Fruit fly (Drosophila melanogaster) whole organism, embryonic: ENCODE data around the gene Cul5.

ENCODE experiments used
- Blimp-1 ChIP-seq: fragments of 200-800 bp; sonication (Bioruptor generic); optimal IDR thresholded peaks from 3 replicates; lab custom pipeline; 2018; ENCODE audit warnings: missing biosample characterization, missing genetic modification characterization, mild to moderate bottlenecking, moderate library complexity, missing genetic modification reagents
- CG10654 ChIP-seq: fragments of 200-800 bp; sonication (Bioruptor generic); optimal IDR thresholded peaks from 2 replicates; lab custom pipeline; 2016; ENCODE audit warnings: missing biosample characterization, missing genetic modification characterization
- CG10979 ChIP-seq: fragments of 200-800 bp; sonication (Bioruptor generic); optimal IDR thresholded peaks from 2 replicates; lab custom pipeline; 2018; ENCODE audit warnings: missing biosample characterization, mild to moderate bottlenecking, missing genetic modification characterization, moderate library complexity
- CG12942 ChIP-seq: fragments of 200-800 bp; sonication (Bioruptor generic); optimal IDR thresholded peaks from 3 replicates; lab custom pipeline; 2016; ENCODE audit warnings: missing biosample characterization, missing genetic modification characterization
- CG14014 ChIP-seq: fragments of 200-800 bp; sonication (Bioruptor generic); IDR thresholded peaks from 2 replicates; pipeline ENCODE4 v1.3.6; 2022; ENCODE audit warnings: missing biosample characterization, missing genetic modification characterization
- CG14710 ChIP-seq: fragments of 200-800 bp; sonication (Bioruptor generic); optimal IDR thresholded peaks from 3 replicates; lab custom pipeline; 2019; ENCODE audit warnings: missing biosample characterization, mild to moderate bottlenecking, missing genetic modification characterization, moderate library complexity
- CG15011 ChIP-seq: fragments of 200-800 bp; sonication (Bioruptor generic); optimal IDR thresholded peaks from 3 replicates; lab custom pipeline; 2018; ENCODE audit warnings: missing biosample characterization, mild to moderate bottlenecking, missing genetic modification characterization
- CG18011 ChIP-seq: fragments of 200-800 bp; sonication (Bioruptor generic); optimal IDR thresholded peaks from 2 replicates; lab custom pipeline; 2017; ENCODE audit warnings: missing biosample characterization, missing genetic modification characterization, mild to moderate bottlenecking, moderate library complexity, missing genotype
- CG18262 ChIP-seq: fragments of 200-800 bp; optimal IDR thresholded peaks from 3 replicates; lab custom pipeline; 2019; ENCODE audit warnings: missing biosample characterization, mild to moderate bottlenecking, missing genetic modification characterization, moderate library complexity
- CG1832 ChIP-seq: fragments of 200-800 bp; sonication (Bioruptor generic); optimal IDR thresholded peaks from 2 replicates; lab custom pipeline; 2017; ENCODE audit warnings: missing biosample characterization, mild to moderate bottlenecking, missing genetic modification characterization, inconsistent platforms
- CG18599 ChIP-seq: fragments of 200-800 bp; sonication (Bioruptor generic); optimal IDR thresholded peaks from 3 replicates; lab custom pipeline; 2017; ENCODE audit warnings: missing biosample characterization, missing genetic modification characterization, mild to moderate bottlenecking, moderate library complexity, missing genetic modification reagents
- CG2120 ChIP-seq: fragments of 200-800 bp; sonication (Bioruptor generic); optimal IDR thresholded peaks from 3 replicates; lab custom pipeline; 2016; ENCODE audit warnings: missing biosample characterization, missing genetic modification characterization
- CG30020 ChIP-seq: fragments of 200-800 bp; optimal IDR thresholded peaks from 2 replicates; lab custom pipeline; 2019; ENCODE audit warnings: missing biosample characterization, mild to moderate bottlenecking, missing genetic modification characterization, moderate library complexity
- CG31365 ChIP-seq: fragments of 200-800 bp; sonication (Bioruptor generic); optimal IDR thresholded peaks from 2 replicates; lab custom pipeline; 2018; ENCODE audit warnings: missing biosample characterization, mild to moderate bottlenecking, missing genetic modification characterization
- CG4360 ChIP-seq: fragments of 200-800 bp; sonication (Bioruptor generic); IDR thresholded peaks from 2 replicates; pipeline ENCODE4 v1.3.6; 2022; ENCODE audit warnings: missing biosample characterization, missing genetic modification characterization
- CG4707 ChIP-seq: fragments of 200-800 bp; sonication (Bioruptor generic); optimal IDR thresholded peaks from 2 replicates; lab custom pipeline; 2018; ENCODE audit warnings: missing biosample characterization, mild to moderate bottlenecking, missing genetic modification characterization, moderate library complexity
- CG6791 ChIP-seq: fragments of 200-800 bp; sonication (Bioruptor generic); IDR thresholded peaks from 3 replicates; pipeline ENCODE4 v1.3.6; 2022; ENCODE audit warnings: missing biosample characterization, missing genetic modification characterization; ENCODE audit not compliant: partially characterized antibody
- CG7372 ChIP-seq: fragments of 200-800 bp; sonication (Bioruptor generic); IDR thresholded peaks from 2 replicates; pipeline ENCODE4 v1.3.6; 2022; ENCODE audit warnings: missing biosample characterization, missing genetic modification characterization
- CG8281 ChIP-seq: fragments of 200-800 bp; sonication (Bioruptor generic); optimal IDR thresholded peaks from 2 replicates; lab custom pipeline; 2018; ENCODE audit warnings: missing biosample characterization, mild to moderate bottlenecking, missing genetic modification characterization, moderate library complexity
- CG9876 ChIP-seq: fragments of 200-800 bp; sonication (Bioruptor generic); optimal IDR thresholded peaks from 2 replicates; lab custom pipeline; 2016; ENCODE audit warnings: missing biosample characterization, missing genetic modification characterization
- Chrac-16 ChIP-seq: fragments of 200-800 bp; sonication (Bioruptor generic); optimal IDR thresholded peaks from 3 replicates; lab custom pipeline; 2016; ENCODE audit warnings: missing biosample characterization, missing genetic modification characterization
- CoRest ChIP-seq: fragments of 200-800 bp; sonication (Bioruptor generic); optimal IDR thresholded peaks from 3 replicates; lab custom pipeline; 2018; ENCODE audit warnings: missing biosample characterization, mild to moderate bottlenecking, missing genetic modification characterization, moderate library complexity
- Dad ChIP-seq: fragments of 200-800 bp; sonication (Bioruptor generic); optimal IDR thresholded peaks from 3 replicates; lab custom pipeline; 2016; ENCODE audit warnings: missing biosample characterization, missing genetic modification characterization
- Dip3 ChIP-seq: fragments of 200-800 bp; sonication (Bioruptor generic); optimal IDR thresholded peaks from 3 replicates; lab custom pipeline; 2016; ENCODE audit warnings: missing biosample characterization, missing genetic modification characterization
- H2.0 ChIP-seq: fragments of 200-800 bp; sonication (Bioruptor generic); IDR thresholded peaks from 2 replicates; pipeline ENCODE4 v1.3.6; 2022; ENCODE audit warnings: missing biosample characterization, missing genetic modification characterization
- Lpt ChIP-seq: fragments of >200 bp; optimal IDR thresholded peaks from 2 replicates; lab custom pipeline; 2018; ENCODE audit warnings: missing biosample characterization, missing genetic modification characterization
- MBD-R2 ChIP-seq: fragments of 200-800 bp; sonication (Bioruptor generic); IDR thresholded peaks from 2 replicates; pipeline ENCODE4 v1.3.6; 2022; ENCODE audit warnings: missing biosample characterization, missing genetic modification characterization
- NK7.1 ChIP-seq: fragments of 200-800 bp; sonication (Bioruptor generic); optimal IDR thresholded peaks from 3 replicates; lab custom pipeline; 2016; ENCODE audit warnings: missing biosample characterization, missing genetic modification characterization
- Sox100B ChIP-seq: fragments of 200-800 bp; sonication (Bioruptor generic); optimal IDR thresholded peaks from 3 replicates; lab custom pipeline; 2018; ENCODE audit warnings: missing biosample characterization, mild to moderate bottlenecking, missing genetic modification characterization
- Taf1 ChIP-seq: fragments of 200-800 bp; sonication (Bioruptor generic); IDR thresholded peaks from 2 replicates; pipeline ENCODE4 v1.3.6; 2022; ENCODE audit warnings: missing biosample characterization, missing genetic modification characterization
- Trl ChIP-seq, 3 experiments: fragments of >200 bp in 2 of 3; fragments of 200-800 bp in 1 of 3; sonication (Bioruptor generic) in 1 of 3; optimal IDR thresholded peaks; 2 replicates in 1 of 3; 3 replicates in 2 of 3; lab custom pipeline; 2016 to 2017; ENCODE audit warnings: missing biosample characterization in 1 of 3, missing genetic modification characterization in 1 of 3
- ase ChIP-seq: fragments of 200-800 bp; sonication (Bioruptor generic); IDR thresholded peaks from 3 replicates; pipeline ENCODE4 v1.3.6; 2022; ENCODE audit warnings: missing biosample characterization, missing genetic modification characterization
- bab2 ChIP-seq: fragments of 200-800 bp; sonication (Bioruptor generic); optimal IDR thresholded peaks from 2 replicates; lab custom pipeline; 2016; ENCODE audit warnings: missing biosample characterization, missing genetic modification characterization
- bigmax ChIP-seq: fragments of 200-800 bp; sonication (Bioruptor generic); optimal IDR thresholded peaks from 2 replicates; lab custom pipeline; 2018; ENCODE audit warnings: missing biosample characterization, mild to moderate bottlenecking, missing genetic modification characterization
- chn ChIP-seq: fragments of 200-800 bp; sonication (Bioruptor generic); optimal IDR thresholded peaks from 2 replicates; lab custom pipeline; 2016; ENCODE audit warnings: missing biosample characterization, missing genetic modification characterization
- dimm ChIP-seq: fragments of 200-800 bp; sonication (Bioruptor generic); IDR thresholded peaks from 2 replicates; pipeline ENCODE4 v1.3.6; 2022; ENCODE audit warnings: missing biosample characterization, missing genetic modification characterization
- dpn ChIP-seq, 2 experiments: fragments of 200-800 bp; sonication (Bioruptor generic); optimal IDR thresholded peaks; 3 replicates each; lab custom pipeline; 2016; ENCODE audit warnings: missing biosample characterization in 2 of 2, missing genetic modification characterization in 2 of 2
- lov ChIP-seq, 2 experiments: fragments of 200-800 bp in 1 of 2; fragments of >200 bp in 1 of 2; sonication (Bioruptor generic) in 1 of 2; IDR thresholded peaks in 1 of 2; optimal IDR thresholded peaks in 1 of 2; 2 replicates in 1 of 2; 3 replicates in 1 of 2; pipeline versions ENCODE4 v1.3.6 to Lab custom; 2017 to 2022; ENCODE audit warnings: missing biosample characterization in 1 of 2, missing genetic modification characterization in 1 of 2
- oc ChIP-seq: fragments of 200-800 bp; sonication (Bioruptor generic); optimal IDR thresholded peaks from 2 replicates; lab custom pipeline; 2018; ENCODE audit warnings: missing biosample characterization, mild to moderate bottlenecking, missing genetic modification characterization, moderate library complexity
- pfk ChIP-seq: fragments of 200-800 bp; sonication (Bioruptor generic); optimal IDR thresholded peaks from 2 replicates; lab custom pipeline; 2018; ENCODE audit warnings: missing biosample characterization, mild to moderate bottlenecking, missing genetic modification characterization, moderate library complexity
- schlank ChIP-seq: fragments of 200-800 bp; sonication (Bioruptor generic); optimal IDR thresholded peaks from 2 replicates; lab custom pipeline; 2018; ENCODE audit warnings: missing biosample characterization, mild to moderate bottlenecking, missing genetic modification characterization
- sim ChIP-seq: fragments of 200-800 bp; sonication (Bioruptor generic); IDR thresholded peaks from 2 replicates; pipeline ENCODE4 v1.3.6; 2022; ENCODE audit warnings: missing biosample characterization, missing genetic modification characterization
- sisA ChIP-seq: fragments of 200-800 bp; sonication (Bioruptor generic); IDR thresholded peaks from 2 replicates; pipeline ENCODE4 v1.3.6; 2022; ENCODE audit warnings: missing biosample characterization, missing genetic modification characterization
- tap ChIP-seq: fragments of 200-800 bp; optimal IDR thresholded peaks from 3 replicates; lab custom pipeline; 2019; ENCODE audit warnings: missing biosample characterization, mild to moderate bottlenecking, missing genetic modification characterization, moderate library complexity
- trh ChIP-seq: fragments of 200-800 bp; sonication (Bioruptor generic); optimal IDR thresholded peaks from 2 replicates; lab custom pipeline; 2016; ENCODE audit warnings: missing biosample characterization, missing genetic modification characterization
- unc-4 ChIP-seq: fragments of 200-800 bp; sonication (Bioruptor generic); IDR thresholded peaks from 2 replicates; pipeline ENCODE4 v1.3.6; 2022; ENCODE audit warnings: missing biosample characterization, missing genetic modification characterization; ENCODE audit not compliant: partially characterized antibody
- vnd ChIP-seq: fragments of 200-800 bp; sonication (Bioruptor generic); IDR thresholded peaks from 3 replicates; pipeline ENCODE4 v1.3.6; 2022; ENCODE audit warnings: missing biosample characterization, missing genetic modification characterization; ENCODE audit not compliant: partially characterized antibody
- zf30C ChIP-seq: fragments of 200-800 bp; sonication (Bioruptor generic); optimal IDR thresholded peaks from 3 replicates; lab custom pipeline; 2018; ENCODE audit warnings: missing biosample characterization, mild to moderate bottlenecking, missing genetic modification characterization

Gene Cul5

dm6 chr3R:29088938-29089661 is 26.3 kb upstream of the Cul5 start (continued):
- TF ChIP-seq lov (optimal IDR thresholded peaks at IDR 0.05; lab: Kevin White, UChicago) (no peak), lov (GFP tag; IDR thresholded peaks at IDR 0.05; lab: Robert Waterston, UW) (no peak), Chrac-16 (peak; percentile 53), CG9876 (GFP tag; lab: Kevin White, UChicago) (no peak), pfk (GFP tag; lab: Kevin White, UChicago) (no peak), Trl (optimal IDR thresholded peaks at IDR 0.05; lab: Kevin White, UChicago) (peak in 1 of 2 experiments; percentile 1), Trl (GFP tag; optimal IDR thresholded peaks at IDR 0.05; lab: Kevin White, UChicago) (peak; percentile 34), sisA (GFP tag; lab: Robert Waterston, UW) (peak; percentile 71), chn (peak; percentile 74), H2.0 (peak; percentile 51), Blimp-1 (GFP tag; lab: Kevin White, UChicago) (peak; percentile 79), CG7372 (GFP tag; lab: Robert Waterston, UW) (peak; percentile 51; the same call in 1 of the 2 replicates), ase (GFP tag; lab: Robert Waterston, UW) (peak; percentile 37; the same call in 1 of the 3 replicates), vnd (GFP tag; lab: Robert Waterston, UW) (no peak), Lpt (GFP tag; lab: Kevin White, UChicago) (no peak), CG12942 (GFP tag; lab: Kevin White, UChicago) (peak; percentile 41), CG30020 (tag; lab: Kevin White, UChicago) (no peak), CG4707 (GFP tag; lab: Kevin White, UChicago) (peak; percentile 37), bigmax (GFP tag; lab: Kevin White, UChicago) (no peak), CG31365 (tag; lab: Kevin White, UChicago) (peak; percentile 18), NK7.1 (GFP tag; lab: Kevin White, UChicago) (peak; percentile 46), CG2120 (peak; percentile 68), Sox100B (peak; percentile 78), CG8281 (tag; lab: Kevin White, UChicago) (peak; percentile 45), CG18011 (GFP tag; lab: Kevin White, UChicago) (peak; percentile 37), Dad (GFP tag; lab: Kevin White, UChicago) (peak; percentile 41), CG14014 (GFP tag; lab: Robert Waterston, UW) (0 out of 2 replicates have a peak, but pooled peaks have one; percentile 17), dpn (GFP tag; optimal IDR thresholded peaks at IDR 0.05; lab: Kevin White, UChicago) (peak; percentile 61 to 63), CG18599 (GFP tag; lab: Kevin White, UChicago) (peak; percentile 82), sim (GFP tag; lab: Robert Waterston, UW) (peak; percentile 53; the same call in 1 of the 2 replicates), oc (tag; lab: Kevin White, UChicago) (peak; percentile 28), schlank (tag; lab: Kevin White, UChicago) (no peak), CG14710 (tag; lab: Kevin White, UChicago) (peak; percentile 74), trh (GFP tag; lab: Kevin White, UChicago) (peak; percentile 8), bab2 (GFP tag; lab: Kevin White, UChicago) (peak; percentile 64), zf30C (GFP tag; lab: Kevin White, UChicago) (peak; percentile 63), CG10979 (tag; lab: Kevin White, UChicago) (peak; percentile 80), CG15011 (GFP tag; lab: Kevin White, UChicago) (peak; percentile 55), tap (tag; lab: Kevin White, UChicago) (peak; percentile 75), CG6791 (no peak), unc-4 (GFP tag; lab: Robert Waterston, UW) (no peak), dimm (no peak), Taf1 (no peak), CG18262 (peak; percentile 87), CG10654 (GFP tag; lab: Kevin White, UChicago) (peak; percentile 45), Dip3 (GFP tag; lab: Kevin White, UChicago) (peak; percentile 31), MBD-R2 (GFP tag; lab: Robert Waterston, UW) (0 out of 2 replicates have a peak, but pooled peaks have one; percentile 9), CG1832 (no peak), CoRest (peak; percentile 74), CG4360 (GFP tag; lab: Robert Waterston, UW) (peak; percentile 20; the same call in 1 of the 2 replicates)
